Worm (Caenorhabditis elegans): Measurements from ENCODE around the gene M02B7.2.

ce11 chrIV:3817253-3817652 is 13.9 kb downstream of the M02B7.2 start:
- TF ChIP-seq dao-5 (tag; optimal IDR thresholded peaks at IDR 0.05) (no peak), him-1 (tag; optimal IDR thresholded peaks at IDR 0.05) (no peak)

All from whole organism, L4/young adult.